Worm (Caenorhabditis elegans) whole organism, L3 larva: Measurements from ENCODE around the gene mltn-13.

Source experiments
- ZK546.5 ChIP-seq: sonication (generic microtip); optimal IDR thresholded peaks from 2 replicates; lab custom pipeline; 2017; ENCODE audit warnings: missing biosample characterization, missing genetic modification characterization
- egl-5 ChIP-seq: fragments of 150-350 bp; optimal IDR thresholded peaks from 2 replicates; lab custom pipeline; 2017; ENCODE audit warnings: missing biosample characterization, missing genetic modification reagents, missing genetic modification characterization, inconsistent platforms
- elt-1 ChIP-seq: fragments of 150-350 bp; optimal IDR thresholded peaks from 2 replicates; lab custom pipeline; 2014; ENCODE audit warnings: missing biosample characterization, missing genetic modification characterization
- mdl-1 ChIP-seq: fragments of 150-350 bp; optimal IDR thresholded peaks from 2 replicates; lab custom pipeline; 2014; ENCODE audit warnings: missing biosample characterization, missing genetic modification characterization
- nhr-12 ChIP-seq: fragments of 150-350 bp; optimal IDR thresholded peaks from 2 replicates; lab custom pipeline; 2014; ENCODE audit warnings: missing biosample characterization, missing genetic modification characterization
- snpc-4 ChIP-seq: fragments of 150-350 bp; optimal IDR thresholded peaks from 2 replicates; lab custom pipeline; 2014; ENCODE audit warnings: missing biosample characterization, missing genetic modification characterization
- unc-62 ChIP-seq: fragments of 150-350 bp; sonication (generic microtip); optimal IDR thresholded peaks from 4 replicates; lab custom pipeline; 2014; ENCODE audit warnings: missing biosample characterization, missing genetic modification reagents, missing genetic modification characterization
- zag-1 ChIP-seq: fragments of 150-350 bp; optimal IDR thresholded peaks from 2 replicates; lab custom pipeline; 2014; ENCODE audit warnings: missing biosample characterization, missing genetic modification characterization

- TF ChIP-seq snpc-4 (tag; lab: Kevin White, UChicago), result peak; percentile 68
- no peak for TF ChIP-seq zag-1 (tag; lab: Kevin White, UChicago)
- no peak for TF ChIP-seq nhr-12 (tag; lab: Kevin White, UChicago)
- no peak for TF ChIP-seq unc-62 (GFP tag; lab: Kevin White, UChicago)
- no peak for TF ChIP-seq ZK546.5 (tag; lab: Kevin White, UChicago)
- no peak for TF ChIP-seq mdl-1
- no peak for TF ChIP-seq egl-5 (tag; lab: Kevin White, UChicago)
- no peak for TF ChIP-seq elt-1 (tag; lab: Kevin White, UChicago)
Observed at ce11 chrX:4462390-4462789, 14.2 kb upstream of the mltn-13 start, which contains the start of gene atg-16.1.
